Worm (Caenorhabditis elegans) whole organism, L4/young adult: ENCODE measurements around the gene ser-4.

Experiments used
- W03F9.2 ChIP-seq: fragments of 150-350 bp; optimal IDR thresholded peaks from 2 replicates; lab custom pipeline; 2014; ENCODE audit warnings: missing biosample characterization, missing genetic modification characterization
- dao-5 ChIP-seq: sonication (generic microtip); optimal IDR thresholded peaks from 2 replicates; lab custom pipeline; 2016; ENCODE audit warnings: missing genotype, missing genetic modification characterization, moderate library complexity, missing compliant biosample characterization
- him-1 ChIP-seq: sonication (generic microtip); optimal IDR thresholded peaks from 2 replicates; lab custom pipeline; 2016; ENCODE audit warnings: missing genotype, missing genetic modification reagents, missing genetic modification characterization, missing compliant biosample characterization

ser-4 gene

DNA sequence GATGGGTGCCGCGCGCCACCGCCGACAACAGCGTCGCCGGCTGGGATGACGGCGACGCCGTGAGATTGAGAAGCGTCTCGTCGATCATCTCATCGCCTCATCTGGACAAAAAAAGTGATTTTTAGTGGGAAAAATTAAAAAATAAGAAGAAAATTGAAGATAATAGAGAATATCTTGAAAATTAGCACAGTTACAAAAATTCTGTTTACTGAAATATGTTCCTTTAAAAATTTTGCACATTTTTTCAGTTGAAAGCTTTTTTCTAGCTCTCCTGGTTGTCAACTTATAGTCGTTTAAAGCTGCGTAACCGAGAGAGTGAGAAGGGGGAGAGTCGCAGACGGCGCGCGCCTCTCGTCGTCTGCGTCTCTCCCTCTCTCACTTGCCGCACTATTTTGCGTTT, at the start of gene ser-4:
Gene ser-4, minus strand, starts transcription at position 101 of the 400 bp plus-strand sequence.
- no peak for TF ChIP-seq W03F9.2
- no peak for TF ChIP-seq him-1 (tag; lab: Kevin White, UChicago)
- no peak for TF ChIP-seq dao-5 (tag; lab: Kevin White, UChicago)

DNA sequence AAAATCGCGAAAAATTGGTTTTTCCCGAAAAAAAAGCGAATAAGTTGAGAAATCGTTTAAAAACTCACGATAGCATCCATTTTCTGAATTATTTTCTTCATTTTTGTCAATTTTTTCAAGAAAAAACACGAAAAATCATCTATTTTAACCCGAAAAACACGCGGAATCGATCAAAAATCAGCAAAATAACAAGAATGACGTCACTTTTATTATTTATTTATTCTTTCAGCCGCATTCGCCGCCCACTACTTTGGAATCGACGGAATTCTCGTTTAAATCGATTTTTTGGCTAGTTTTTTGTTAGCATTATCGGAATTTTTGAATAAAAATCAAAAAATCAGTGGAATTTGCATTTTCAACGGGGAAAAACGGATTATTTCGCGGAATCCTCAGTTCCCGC, 45.1 kb upstream of the ser-4 start, which contains the start of gene Y39A3CL.4:
Gene Y39A3CL.4, minus strand, starts transcription at position 101 of the 400 bp plus-strand sequence.
- no peak for TF ChIP-seq dao-5 (tag; lab: Kevin White, UChicago)
- no peak for TF ChIP-seq W03F9.2
- no peak for TF ChIP-seq him-1 (tag; lab: Kevin White, UChicago)

DNA sequence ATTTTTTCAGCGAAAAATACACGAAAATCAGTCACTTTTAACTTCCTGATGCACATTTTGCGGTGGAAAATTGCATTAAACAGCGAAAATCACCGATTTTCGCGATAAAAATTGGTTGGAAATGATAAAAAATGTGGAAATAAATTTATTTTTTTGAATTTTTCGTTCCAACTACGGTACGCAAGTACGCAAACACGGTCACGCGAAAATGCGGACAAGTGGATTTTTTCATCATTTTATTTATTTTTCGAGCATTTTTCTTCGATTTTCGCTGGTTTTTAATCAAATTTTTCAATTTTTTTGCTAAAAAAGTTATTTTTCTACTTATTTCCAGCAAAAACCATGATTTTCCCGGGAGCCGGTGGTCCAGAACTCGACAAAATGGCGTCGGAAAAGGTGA, 44.6 kb upstream of the ser-4 start, which contains the start of gene Y39A3CL.3:
Gene Y39A3CL.3, plus strand, starts transcription at position 335 of the 400 bp plus-strand sequence.
- TF ChIP-seq W03F9.2: no peak
- no peak for TF ChIP-seq him-1 (tag; lab: Kevin White, UChicago)
- no peak for TF ChIP-seq dao-5 (tag; lab: Kevin White, UChicago)

DNA sequence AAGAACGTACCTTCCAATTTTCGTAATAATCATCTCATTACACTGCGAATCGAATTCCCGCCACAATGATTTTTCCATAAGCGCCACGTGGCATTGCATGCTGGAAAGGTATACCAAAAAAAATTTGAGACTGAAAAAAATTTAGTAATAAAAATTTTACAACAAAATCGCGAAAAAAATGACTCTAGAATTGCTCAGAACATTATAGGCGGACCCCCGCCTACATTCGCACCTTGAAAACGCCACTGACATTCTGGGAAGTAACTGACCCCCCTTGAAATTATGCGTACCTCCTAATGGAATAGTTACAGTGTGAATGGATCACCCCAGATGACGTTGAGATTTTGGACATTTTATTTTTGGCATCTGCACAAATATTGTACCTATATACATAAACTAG, 37.1 kb upstream of the ser-4 start, which contains the start of gene tbx-43:
Gene tbx-43, minus strand, starts transcription at position 101 of the 400 bp plus-strand sequence.
- TF ChIP-seq W03F9.2: no peak
- TF ChIP-seq him-1 (tag; lab: Kevin White, UChicago): no peak
- TF ChIP-seq dao-5 (tag; lab: Kevin White, UChicago): no peak

DNA sequence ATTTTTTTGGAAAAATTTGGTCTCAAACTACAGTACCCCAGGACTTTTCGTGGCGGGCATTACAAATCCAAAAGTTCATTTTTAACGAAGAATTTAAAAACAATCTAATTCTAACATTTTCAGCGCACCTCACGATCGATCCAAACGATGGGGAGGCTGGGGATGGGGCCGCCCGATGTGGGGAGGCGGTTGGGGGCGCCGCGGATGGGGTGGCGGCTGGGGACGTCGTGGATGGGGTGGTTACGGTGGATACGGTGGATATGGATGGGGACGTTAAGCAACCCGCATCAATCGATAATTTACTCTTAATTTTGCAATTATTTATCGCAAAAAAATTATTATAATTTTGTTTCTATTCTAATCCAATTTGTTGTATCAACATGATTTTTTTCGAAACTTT, 31.6 kb upstream of the ser-4 start:
- TF ChIP-seq W03F9.2 (no peak), dao-5 (tag; lab: Kevin White, UChicago) (no peak), him-1 (tag; lab: Kevin White, UChicago) (no peak)

DNA sequence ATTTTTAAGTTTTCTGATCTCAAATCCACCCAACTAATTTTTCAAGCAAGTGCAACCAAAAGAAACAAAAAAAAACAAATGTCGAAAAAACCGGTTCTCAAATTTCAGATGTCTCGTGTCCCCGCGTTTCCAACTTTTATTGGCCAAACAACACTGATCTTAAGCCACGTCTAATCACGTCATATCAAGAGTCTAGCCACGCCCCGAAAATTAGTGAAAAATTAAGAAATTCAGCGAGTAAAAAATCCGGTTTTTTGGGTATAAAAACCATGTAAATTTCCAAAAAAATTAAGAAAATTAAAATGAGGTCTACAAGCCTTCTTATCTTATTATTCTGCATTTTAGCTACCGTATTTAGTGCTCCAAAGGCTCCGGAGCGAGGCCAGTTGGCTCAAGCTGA, 30.3 kb upstream of the ser-4 start, which contains the start of gene cnc-6:
Gene cnc-6, plus strand, starts transcription at position 301 of the 400 bp plus-strand sequence.
- no peak for TF ChIP-seq him-1 (tag; lab: Kevin White, UChicago)

DNA sequence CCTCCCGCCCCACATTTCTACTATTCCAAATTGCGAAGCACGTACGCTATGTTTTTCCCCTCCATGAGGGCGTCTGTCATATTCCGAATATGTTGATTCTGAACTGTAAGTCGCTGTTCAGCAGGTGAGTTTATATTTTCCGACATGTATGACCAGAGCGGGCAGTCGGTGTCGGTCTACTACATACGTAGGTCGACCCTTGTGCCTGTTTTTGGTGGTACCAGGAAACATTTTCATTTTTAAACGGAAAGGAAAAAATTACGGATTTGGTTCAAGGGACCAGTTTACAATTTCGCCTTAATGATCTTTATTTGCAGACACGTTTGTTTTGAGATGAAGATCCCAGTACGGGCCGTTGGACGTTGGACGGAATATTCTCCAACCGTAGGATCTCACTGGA, 25.7 kb upstream of the ser-4 start, which contains the start of gene Y46E12A.2:
Gene Y46E12A.2, plus strand, starts transcription at position 301 of the 400 bp plus-strand sequence.
- TF ChIP-seq him-1 (tag; lab: Kevin White, UChicago) (no peak), W03F9.2 (no peak), dao-5 (tag; lab: Kevin White, UChicago) (no peak)

DNA sequence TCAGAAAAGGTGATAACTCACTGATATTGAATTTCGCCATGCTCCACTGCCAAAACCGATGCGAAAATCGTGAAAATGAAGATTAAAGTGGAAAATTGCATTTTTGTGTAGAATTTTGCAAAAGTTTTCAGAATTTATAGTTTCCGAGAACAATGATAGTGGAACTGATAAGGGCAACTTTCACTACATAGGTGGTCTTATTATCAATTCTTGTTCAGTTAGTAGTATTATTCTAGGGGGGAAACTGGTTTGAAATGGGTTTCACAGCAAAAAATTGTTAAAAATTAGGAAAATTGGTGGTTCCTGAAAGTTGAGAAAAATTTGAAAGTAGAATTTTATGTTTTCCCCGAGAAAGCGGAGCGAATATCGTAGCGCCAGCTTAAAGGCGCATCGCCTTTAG, 25.2 kb upstream of the ser-4 start, which contains the start of gene Y46E12A.5:
Gene Y46E12A.5, minus strand, starts transcription at position 101 of the 400 bp plus-strand sequence.
- TF ChIP-seq dao-5 (tag; lab: Kevin White, UChicago): no peak
- TF ChIP-seq him-1 (tag; lab: Kevin White, UChicago): no peak
- no peak for TF ChIP-seq W03F9.2

DNA sequence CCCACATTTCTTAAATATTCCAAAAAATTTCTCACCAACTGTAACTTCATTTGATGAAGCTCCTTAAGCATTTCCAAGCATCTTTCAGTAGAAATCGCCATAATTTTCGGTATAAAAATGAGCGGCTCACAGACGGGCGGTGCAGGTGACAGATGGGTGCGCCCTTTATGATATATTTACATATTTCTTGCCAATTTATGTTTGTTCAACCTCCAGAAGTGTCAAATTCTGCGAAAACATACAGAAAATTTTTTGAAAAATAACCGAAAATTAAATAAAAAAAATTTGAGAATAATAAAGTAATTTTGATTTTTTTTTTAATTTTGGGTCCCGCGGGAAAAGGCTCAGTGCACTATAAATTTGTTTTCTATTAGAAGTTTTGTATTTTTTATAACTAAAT, 21.9 kb upstream of the ser-4 start, which contains the start of gene Y46E12A.3:
Gene Y46E12A.3, minus strand, starts transcription at position 101 of the 400 bp plus-strand sequence.
- TF ChIP-seq him-1 (tag; lab: Kevin White, UChicago) (no peak), W03F9.2 (no peak), dao-5 (tag; lab: Kevin White, UChicago) (no peak)

DNA sequence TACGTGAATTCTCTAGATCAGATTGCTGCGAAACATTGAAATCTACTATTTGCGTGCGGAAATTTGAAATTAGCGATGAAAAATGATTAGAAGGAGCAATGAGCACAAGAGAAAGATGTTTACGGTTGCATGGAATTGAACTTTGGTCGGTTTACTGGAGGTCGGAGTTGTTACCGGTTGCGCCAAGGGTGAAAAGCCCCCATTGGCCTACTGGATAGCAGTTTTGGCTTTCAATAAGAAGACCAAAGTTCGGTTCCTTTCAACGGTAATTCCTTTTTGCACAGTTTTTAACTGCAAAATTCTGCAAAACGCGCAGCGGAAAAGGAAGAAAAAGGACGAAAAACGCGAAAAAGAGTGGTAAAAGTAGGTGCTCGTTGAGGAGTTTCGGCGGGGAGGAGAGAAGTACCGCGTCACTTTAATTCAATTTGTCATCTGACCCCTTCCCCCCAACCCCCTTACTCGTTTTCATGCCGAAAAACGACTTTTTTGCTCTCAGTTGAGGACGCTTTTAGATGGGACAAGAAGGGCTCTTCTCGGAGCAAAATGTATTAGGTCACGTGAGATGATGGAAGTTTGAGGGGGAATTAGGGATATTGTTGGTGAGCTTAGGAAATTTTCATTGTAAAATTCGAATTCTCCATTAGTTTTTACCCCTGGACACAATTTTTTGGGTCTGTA, 12.7 kb upstream of the ser-4 start:
- no peak for TF ChIP-seq W03F9.2

DNA sequence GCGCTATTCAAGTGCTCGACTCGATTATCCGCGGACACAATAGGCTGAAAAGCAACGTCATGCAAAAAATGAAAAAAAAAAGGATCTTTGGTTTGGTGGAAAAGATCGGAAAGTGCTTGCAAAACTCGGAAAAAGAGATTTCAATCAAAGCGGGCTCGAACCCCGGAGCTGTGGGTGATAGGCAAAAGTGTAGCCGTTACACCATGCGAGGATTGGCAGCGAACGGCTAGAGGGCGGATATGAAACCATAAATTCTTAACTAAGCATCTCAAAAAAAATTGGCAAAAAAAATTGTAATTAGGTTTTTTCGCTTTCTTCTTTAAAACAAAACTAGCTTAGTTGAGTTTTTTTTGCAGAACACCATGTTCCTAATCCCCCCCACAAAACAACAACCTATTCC, 11.6 kb upstream of the ser-4 start:
- TF ChIP-seq dao-5 (tag; lab: Kevin White, UChicago) (no peak), W03F9.2 (no peak), him-1 (tag; lab: Kevin White, UChicago) (no peak)

DNA sequence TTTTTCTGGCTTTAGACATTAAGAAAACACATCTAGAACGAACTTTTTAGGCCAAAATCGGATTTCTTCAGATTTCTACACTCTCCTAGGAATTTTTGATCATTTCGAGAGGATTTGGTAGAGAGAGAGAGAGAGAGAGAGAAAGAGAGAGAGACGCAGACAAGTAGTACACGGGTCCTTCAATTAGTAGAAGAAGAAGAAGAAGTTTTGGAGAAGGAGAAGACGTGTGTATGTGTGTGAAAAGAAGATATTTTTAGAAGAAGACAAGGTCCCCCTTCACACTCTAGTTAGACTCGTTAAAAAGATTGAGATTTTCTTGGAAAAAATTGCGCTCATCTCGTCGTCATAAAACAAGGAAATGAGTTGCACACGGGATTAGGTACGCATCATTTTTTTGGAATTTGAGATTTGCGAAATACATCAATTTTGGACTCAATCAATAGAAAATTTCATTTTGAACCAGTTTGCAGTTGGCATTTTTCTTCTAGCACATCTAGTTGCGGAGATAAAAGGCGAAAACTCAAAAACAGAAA, 10.7 kb upstream of the ser-4 start:
- TF ChIP-seq dao-5 (tag; lab: Kevin White, UChicago) (no peak), W03F9.2 (no peak), him-1 (tag; lab: Kevin White, UChicago) (no peak)

DNA sequence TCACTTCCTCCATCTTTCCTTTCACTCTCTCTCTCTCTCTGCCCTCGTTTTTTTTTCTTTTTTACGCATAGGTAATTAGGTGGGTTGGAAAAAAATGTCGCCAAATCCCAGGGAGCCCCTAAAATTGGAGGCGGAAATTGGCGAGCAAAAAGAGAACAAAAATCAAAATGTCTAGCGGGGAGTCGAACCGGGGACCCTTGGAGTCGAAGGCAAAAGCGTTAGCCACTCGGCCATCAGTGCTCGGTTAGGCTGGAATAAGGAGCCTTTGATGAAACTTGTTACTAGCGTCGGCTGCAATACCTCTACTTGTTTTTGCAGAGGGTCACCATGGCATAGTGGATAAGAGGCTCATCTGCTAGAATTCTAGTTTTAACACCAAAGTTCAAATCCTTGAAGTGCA, 10.2 kb upstream of the ser-4 start:
- TF ChIP-seq dao-5 (tag; lab: Kevin White, UChicago): no peak
- TF ChIP-seq W03F9.2: no peak
- no peak for TF ChIP-seq him-1 (tag; lab: Kevin White, UChicago)

DNA sequence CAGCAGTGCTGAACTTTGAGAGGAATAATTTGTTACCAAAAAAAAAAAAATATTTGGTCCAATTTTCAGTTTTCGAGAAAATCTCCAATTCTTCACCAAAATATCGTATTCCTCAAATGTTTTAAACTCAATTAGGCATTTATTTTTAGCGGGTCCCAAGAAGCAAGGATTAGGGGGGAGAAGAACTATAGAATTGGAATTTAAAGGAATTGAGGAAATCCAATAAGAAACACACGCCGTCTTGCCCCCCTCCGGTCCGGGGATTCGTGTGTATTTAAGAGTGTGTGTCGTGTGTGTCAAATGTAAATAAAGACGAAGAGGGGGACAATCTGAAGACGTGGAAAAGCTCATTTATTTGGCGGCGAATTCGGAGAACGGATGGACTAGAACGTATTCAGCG, 511 bp upstream of the ser-4 start:
- TF ChIP-seq W03F9.2: no peak
- TF ChIP-seq him-1 (tag; lab: Kevin White, UChicago): no peak
- no peak for TF ChIP-seq dao-5 (tag; lab: Kevin White, UChicago)
